Worm (Caenorhabditis elegans): ENCODE data around the gene fbxb-1.

The fbxb-1 gene

ce11 chrV:19230413-19230812 is 9.7 kb upstream of the fbxb-1 start, which contains the start of gene sqst-3:
Gene sqst-3 (plus strand): TSS chrV:19230782.
- no peak for TF ChIP-seq odd-2 (tag; optimal IDR thresholded peaks at IDR 0.05)
- no peak for TF ChIP-seq nfya-1 (tag; optimal IDR thresholded peaks at IDR 0.05)
- TF ChIP-seq ceh-19 (GFP tag; optimal IDR thresholded peaks at IDR 0.05), result no peak
- TF ChIP-seq pros-1 (tag; optimal IDR thresholded peaks at IDR 0.05), result no peak
- TF ChIP-seq ceh-14 (tag; optimal IDR thresholded peaks at IDR 0.05), result no peak
- no peak for TF ChIP-seq lim-6 (tag; optimal IDR thresholded peaks at IDR 0.05)
- TF ChIP-seq ceh-31 (tag; optimal IDR thresholded peaks at IDR 0.05), result no peak
- TF ChIP-seq eyg-1 (tag; optimal IDR thresholded peaks at IDR 0.05), result no peak
- no peak for TF ChIP-seq npax-4 (tag; optimal IDR thresholded peaks at IDR 0.05)
- no peak for TF ChIP-seq dmd-4 (tag; optimal IDR thresholded peaks at IDR 0.05; ENCODE audit: borderline replicate concordance)
- no peak for TF ChIP-seq rnt-1 (tag; optimal IDR thresholded peaks at IDR 0.05)
- TF ChIP-seq mec-3 (tag; optimal IDR thresholded peaks at IDR 0.05; ENCODE audit: borderline replicate concordance), result no peak
- no peak for TF ChIP-seq K02D7.2 (tag; optimal IDR thresholded peaks at IDR 0.05)

DNA sequence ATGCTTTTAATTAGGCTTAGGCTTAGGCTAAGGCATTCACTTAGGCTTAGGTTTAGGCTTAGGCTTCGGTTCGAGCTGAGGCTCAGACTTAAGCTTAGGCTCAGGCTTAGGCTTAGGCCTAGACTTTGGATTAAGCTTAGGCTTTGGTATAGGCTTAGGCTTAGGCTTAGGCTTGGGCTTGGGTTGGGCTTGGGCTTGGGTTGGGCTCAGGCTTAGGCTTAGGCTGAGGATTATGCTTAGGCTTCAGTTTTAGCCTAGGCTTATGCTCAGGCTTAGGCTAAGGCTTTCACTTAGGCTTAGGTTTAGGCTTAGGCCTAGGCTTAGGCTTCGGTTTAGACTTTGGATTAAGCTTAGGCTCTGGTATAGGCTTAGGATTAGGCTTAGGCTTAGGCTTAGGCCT is 9.0 kb upstream of the fbxb-1 start:
- peak; percentile 91 for TF ChIP-seq dve-1 (tag; optimal IDR thresholded peaks at IDR 0.05)
- no peak for TF ChIP-seq nhr-232 (tag; optimal IDR thresholded peaks at IDR 0.05)

DNA sequence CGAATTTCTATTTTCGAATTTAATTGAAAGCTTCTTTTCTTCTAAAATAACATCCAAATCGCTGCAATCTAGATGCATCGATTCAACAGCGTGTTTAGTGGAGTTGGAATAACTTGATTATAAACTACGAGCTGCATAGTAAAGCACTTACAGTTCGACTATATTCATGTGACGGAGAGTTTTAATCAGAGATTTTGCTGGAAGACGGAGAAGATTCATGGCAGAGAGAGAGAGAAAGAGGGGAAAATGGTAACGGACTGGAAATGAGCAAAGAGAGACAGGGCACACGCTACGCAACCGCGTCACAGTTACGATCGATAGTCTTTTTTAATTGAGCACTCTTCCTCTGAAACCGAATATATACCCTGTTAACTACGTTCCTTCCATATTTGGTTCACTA is 6.7 kb upstream of the fbxb-1 start, which contains the start of gene fbxb-116:
Gene fbxb-116, plus strand, starts transcription at position 301 of the 400 bp plus-strand sequence.
- TF ChIP-seq syd-9 (tag; optimal IDR thresholded peaks at IDR 0.05), result no peak
- no peak for TF ChIP-seq ceh-19 (GFP tag; optimal IDR thresholded peaks at IDR 0.05)
- TF ChIP-seq ets-4 (tag; optimal IDR thresholded peaks at IDR 0.05), result no peak
- no peak for TF ChIP-seq unc-3 (GFP tag; conservative IDR thresholded peaks at IDR 0.05)
- TF ChIP-seq unc-3 (tag; optimal IDR thresholded peaks at IDR 0.05), result no peak
- no peak for TF ChIP-seq pqm-1 (tag; optimal IDR thresholded peaks at IDR 0.05)
- no peak for TF ChIP-seq eyg-1 (tag; optimal IDR thresholded peaks at IDR 0.05)
- TF ChIP-seq fkh-10 (GFP tag; optimal IDR thresholded peaks at IDR 0.05), result no peak
- TF ChIP-seq elt-4 (tag; optimal IDR thresholded peaks at IDR 0.05), result no peak
- no peak for TF ChIP-seq fkh-6 (tag; optimal IDR thresholded peaks at IDR 0.05)
- no peak for TF ChIP-seq npax-4 (tag; optimal IDR thresholded peaks at IDR 0.05)
- no peak for TF ChIP-seq ttx-3 (tag; optimal IDR thresholded peaks at IDR 0.05)

DNA sequence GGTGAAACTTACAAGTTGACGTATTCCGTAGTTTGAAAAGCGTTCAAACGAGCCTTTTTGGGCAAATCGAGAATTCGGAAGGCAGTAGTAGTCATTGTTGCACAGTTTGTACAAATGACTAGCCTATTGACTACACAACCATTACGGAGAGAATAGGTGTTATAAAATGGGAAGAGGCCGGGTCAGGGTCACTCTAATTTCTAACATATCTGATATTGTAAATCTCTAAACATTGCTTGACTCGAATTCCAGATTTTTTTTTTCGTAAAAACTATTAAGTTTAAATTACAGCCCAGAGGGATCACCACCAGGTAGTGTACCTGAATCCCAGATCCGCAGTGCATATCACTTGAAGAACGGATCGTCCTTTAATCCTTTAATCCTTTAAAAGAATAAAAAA is 3.0 kb upstream of the fbxb-1 start, which contains the start of gene fbxb-2:
Gene fbxb-2, minus strand, starts transcription at position 101 of the 400 bp plus-strand sequence.
- TF ChIP-seq pros-1 (tag; optimal IDR thresholded peaks at IDR 0.05), result no peak
- TF ChIP-seq ceh-22 (tag; optimal IDR thresholded peaks at IDR 0.05), result no peak
- TF ChIP-seq ceh-14 (tag; optimal IDR thresholded peaks at IDR 0.05), result no peak

ce11 chrV:19250983-19251382 is 10.8 kb downstream of the fbxb-1 start, which contains the start of gene str-81:
Gene str-81 (minus strand): TSS chrV:19251083.
- TF ChIP-seq zip-5 (tag; optimal IDR thresholded peaks at IDR 0.05) (no peak), fkh-10 (GFP tag; optimal IDR thresholded peaks at IDR 0.05) (no peak), K09A11.1 (tag; optimal IDR thresholded peaks at IDR 0.05; ENCODE audit: insufficient read depth) (no peak), F13H6.1 (tag; optimal IDR thresholded peaks at IDR 0.05) (no peak), ceh-34 (tag; optimal IDR thresholded peaks at IDR 0.05) (no peak), ceh-24 (tag; optimal IDR thresholded peaks at IDR 0.05) (no peak), dve-1 (tag; optimal IDR thresholded peaks at IDR 0.05) (no peak)

ce11 chrV:19251844-19252243 is 11.7 kb downstream of the fbxb-1 start, which contains the start of gene F21D9.11:
Gene F21D9.11 (plus strand): TSS chrV:19252144.
- no peak for TF ChIP-seq pha-4 (tag; optimal IDR thresholded peaks at IDR 0.05)

DNA sequence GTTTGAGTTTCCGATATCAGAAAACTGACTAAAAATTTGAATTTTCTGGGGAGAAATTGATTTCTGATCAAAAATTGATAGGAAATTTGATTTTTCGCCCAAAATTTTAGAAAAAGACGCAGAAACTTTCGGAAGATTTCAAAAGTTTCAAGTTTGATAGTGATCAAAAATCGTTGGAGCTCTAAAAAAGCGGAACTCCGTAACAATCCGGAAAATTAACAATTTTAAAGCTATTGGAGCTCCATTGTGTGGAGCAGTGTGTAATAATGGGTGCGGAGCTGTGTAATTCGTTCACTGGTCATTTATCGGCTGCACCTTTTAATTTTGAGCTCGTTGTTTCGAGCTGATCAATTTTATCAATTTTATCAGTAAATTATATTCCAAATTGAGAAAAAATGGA is 13.4 kb downstream of the fbxb-1 start, which contains the start of gene F21D9.4:
Gene F21D9.4, plus strand, starts transcription at position 301 of the 400 bp plus-strand sequence.
- no peak for TF ChIP-seq tbx-2 (tag; optimal IDR thresholded peaks at IDR 0.05)
- no peak for TF ChIP-seq ref-2 (tag; optimal IDR thresholded peaks at IDR 0.05)
